Worm (Caenorhabditis elegans) whole organism, dauer: ENCODE results near the gene clec-208.

Experiments used
- unc-62 ChIP-seq: sonication (generic microtip); optimal IDR thresholded peaks from 2 replicates; lab custom pipeline; 2017; ENCODE audit warnings: missing biosample characterization, missing genetic modification reagents, missing genetic modification characterization

Gene clec-208

DNA sequence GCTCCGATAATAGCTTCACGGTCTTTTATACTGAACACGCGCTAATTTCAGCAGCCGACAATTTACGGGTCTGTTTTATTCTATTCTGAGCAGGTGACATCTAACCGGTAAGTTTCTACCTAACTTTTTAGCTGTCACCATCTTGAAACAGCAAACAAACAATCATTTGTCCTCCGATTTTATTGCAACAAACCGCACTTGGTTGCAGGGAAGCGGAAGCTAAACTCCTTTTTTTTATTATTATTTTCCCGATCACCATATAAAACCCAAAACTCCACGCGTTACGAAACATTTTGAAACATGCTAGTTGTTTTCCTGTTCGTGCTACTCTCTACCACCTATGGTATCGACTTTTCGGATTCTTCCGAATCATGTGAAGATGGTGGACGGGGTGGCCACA, at the start of gene clec-208:
Gene clec-208 (plus strand): TSS at position 301 of the 400 bp plus-strand sequence.
- TF ChIP-seq unc-62, result no peak

DNA sequence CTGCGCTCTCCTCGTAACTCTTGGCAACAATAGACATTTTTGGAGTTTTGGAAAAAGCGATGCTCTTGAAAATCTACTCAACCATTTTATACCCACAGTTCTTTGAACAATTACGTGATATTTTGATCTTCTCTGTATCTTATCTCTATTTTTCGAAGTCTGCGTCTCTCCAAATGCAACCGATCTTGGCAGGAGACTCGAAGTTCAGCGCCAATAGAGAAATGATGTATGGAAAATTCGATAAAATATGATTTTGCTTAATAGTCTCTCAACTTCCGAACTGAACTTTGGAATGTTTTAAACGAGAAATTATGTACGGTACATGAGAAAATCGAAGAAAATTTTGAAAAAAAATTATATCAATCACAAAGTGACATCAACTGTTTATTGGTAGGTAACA, 47.6 kb upstream of the clec-208 start, which contains the start of gene comt-4:
Gene comt-4 (minus strand): TSS at position 50 of the 400 bp plus-strand sequence.
- no peak for TF ChIP-seq unc-62

DNA sequence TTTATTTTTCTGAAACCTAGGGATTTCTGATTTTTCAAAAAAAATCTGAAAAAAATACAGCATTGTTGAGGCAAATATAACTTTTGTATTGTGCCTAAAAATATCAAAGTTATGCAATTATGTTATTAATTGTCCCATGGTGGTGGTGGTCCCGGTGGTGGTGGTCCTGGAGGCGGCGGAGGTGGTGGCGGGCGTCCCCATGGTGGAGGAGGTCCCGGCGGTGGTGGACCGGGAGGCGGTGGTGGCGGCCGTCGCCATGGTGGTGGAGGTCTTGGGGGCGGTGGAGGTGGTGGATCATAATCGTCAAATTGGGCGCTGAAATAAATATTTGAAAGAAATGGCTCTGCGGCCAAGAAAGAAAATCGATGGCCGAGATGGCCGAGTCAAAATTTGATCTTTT, 47.0 kb upstream of the clec-208 start:
- TF ChIP-seq unc-62, result no peak

DNA sequence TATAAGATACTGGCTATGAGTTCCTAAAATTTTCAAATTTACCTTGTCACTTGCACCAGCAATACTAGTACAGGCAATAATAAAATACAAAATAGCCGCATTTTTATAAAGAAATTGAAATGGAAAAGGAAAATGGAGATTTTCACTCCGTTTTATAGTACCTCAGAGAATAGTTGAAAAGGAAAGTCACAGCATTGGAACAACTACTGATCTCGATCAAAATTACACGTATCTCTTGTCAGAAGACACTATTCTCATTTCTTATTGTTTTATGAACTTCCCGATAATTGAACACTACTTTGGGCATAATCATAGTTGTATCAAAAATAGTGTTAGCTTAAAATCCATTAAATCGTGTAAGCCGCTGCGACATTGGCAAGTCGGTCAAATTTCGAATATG, 46.2 kb upstream of the clec-208 start, which contains the start of gene Y40B10A.11:
Gene Y40B10A.11 (minus strand): TSS at position 101 of the 400 bp plus-strand sequence.
- TF ChIP-seq unc-62, result no peak

DNA sequence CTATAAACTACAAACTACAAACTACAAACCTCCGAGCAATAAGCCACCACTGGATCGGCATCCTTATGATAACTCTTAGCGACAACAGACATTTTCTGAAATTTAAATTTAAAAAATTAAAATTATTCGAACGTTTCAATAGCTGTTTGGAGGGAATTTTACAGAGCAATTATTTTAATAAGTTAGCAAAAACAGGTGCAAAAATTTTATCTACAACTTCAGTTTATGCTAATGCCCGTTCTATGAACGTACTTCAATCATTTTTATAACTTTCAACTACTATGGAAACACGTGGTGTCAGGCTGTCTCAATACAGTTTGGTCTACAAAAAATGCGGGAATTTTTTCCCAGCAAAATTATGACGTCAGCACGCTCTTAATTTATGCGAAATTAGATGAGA, 44.2 kb upstream of the clec-208 start, which contains the start of gene comt-5:
Gene comt-5 (minus strand): TSS at position 101 of the 400 bp plus-strand sequence.
- no peak for TF ChIP-seq unc-62

DNA sequence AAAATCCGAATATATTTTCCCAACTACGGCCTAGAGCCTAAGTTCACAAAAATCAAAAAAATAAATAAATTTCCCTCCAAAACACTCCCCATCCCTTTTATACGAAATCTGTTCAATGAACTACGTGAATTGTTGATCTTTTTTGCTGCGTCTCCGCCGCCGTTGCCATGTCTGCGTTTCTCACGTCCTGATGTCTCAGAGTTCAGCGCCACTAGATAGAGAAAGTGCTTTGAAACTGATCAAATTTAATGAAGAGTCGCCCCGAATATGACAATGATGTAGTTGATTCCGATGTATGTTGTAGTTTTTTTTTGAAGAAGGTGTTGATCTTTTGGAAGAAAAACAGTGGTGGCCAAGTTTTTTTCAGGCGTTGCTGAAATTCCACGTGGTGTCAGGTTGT, 43.5 kb upstream of the clec-208 start:
- no peak for TF ChIP-seq unc-62

DNA sequence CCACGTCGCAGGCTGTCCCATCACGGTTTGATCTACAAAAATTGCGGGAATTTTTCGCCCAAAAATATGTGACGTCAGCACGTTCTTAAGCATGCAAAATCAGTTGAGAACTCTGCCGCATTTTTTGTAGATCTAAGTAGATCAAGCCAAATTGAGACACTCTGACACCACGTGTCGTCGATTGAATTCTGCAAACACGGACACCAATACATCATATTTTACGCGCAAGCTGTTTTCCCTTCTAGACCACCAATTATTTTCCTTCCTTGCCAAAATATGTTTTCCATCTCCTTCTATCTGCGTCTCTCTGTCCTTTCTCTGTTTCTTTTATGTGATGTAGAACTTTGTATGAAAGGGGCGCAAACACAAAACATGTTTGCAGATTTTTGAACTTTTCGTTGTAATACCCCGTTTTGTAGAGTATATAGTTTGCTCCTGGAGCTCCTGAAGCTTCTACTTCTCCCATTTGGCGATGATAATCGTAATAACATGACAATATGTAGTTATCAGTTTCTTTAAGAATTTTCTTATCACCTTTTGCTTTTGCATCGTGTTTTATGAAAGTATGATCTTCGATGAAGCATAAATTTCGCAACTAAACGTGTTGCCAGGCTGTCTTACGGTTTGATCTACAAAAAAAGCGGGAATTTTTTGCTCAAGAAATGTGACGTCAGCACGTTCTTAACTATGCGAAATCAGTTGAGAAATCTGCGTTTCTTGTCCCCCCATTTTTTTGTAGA, 41.8 kb upstream of the clec-208 start:
- TF ChIP-seq unc-62, result no peak

DNA sequence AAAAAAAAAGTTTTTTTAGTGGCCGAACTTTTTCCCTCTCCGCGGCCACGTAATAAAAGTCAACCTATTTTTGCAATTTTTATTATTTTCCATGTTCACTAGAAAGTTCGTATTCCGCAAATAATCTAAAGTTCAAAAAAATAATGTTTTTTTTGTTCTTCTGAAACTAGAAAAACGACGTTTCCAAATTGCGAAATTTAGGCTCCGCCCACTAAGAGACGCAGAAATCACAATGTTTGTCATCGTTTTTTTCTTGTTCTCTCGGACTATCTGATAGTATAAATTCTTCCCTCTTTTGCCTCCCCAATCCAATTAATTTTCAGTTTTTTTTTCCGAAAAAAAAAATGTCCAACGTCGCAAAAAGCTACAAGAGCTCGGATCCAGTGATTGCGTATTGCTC, 40.4 kb upstream of the clec-208 start, which contains the start of gene comt-3:
Gene comt-3 (plus strand): TSS at position 214 of the 400 bp plus-strand sequence.
- no peak for TF ChIP-seq unc-62

DNA sequence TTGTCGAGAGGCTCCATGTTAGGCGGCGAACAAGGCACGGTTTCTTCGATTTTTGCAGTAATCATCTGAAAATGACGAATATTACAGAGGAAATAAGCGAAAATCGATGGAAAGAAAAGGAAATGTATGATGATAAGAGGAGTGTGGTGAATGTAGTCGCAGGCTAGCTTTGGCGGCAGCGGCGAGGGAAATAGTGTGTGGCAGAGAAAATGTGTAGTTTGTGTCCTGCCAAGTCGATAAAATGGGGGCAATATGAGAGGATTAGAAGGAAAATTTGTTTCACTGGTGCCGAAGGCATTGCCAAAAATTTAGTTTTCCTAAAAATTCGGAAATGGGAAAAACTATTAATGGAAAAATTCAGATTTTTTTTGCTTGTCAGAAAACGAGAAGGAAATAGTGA, 31.0 kb upstream of the clec-208 start, which contains the start of gene nhr-86:
Gene nhr-86 (minus strand): TSS at position 71 of the 400 bp plus-strand sequence.
- no peak for TF ChIP-seq unc-62

DNA sequence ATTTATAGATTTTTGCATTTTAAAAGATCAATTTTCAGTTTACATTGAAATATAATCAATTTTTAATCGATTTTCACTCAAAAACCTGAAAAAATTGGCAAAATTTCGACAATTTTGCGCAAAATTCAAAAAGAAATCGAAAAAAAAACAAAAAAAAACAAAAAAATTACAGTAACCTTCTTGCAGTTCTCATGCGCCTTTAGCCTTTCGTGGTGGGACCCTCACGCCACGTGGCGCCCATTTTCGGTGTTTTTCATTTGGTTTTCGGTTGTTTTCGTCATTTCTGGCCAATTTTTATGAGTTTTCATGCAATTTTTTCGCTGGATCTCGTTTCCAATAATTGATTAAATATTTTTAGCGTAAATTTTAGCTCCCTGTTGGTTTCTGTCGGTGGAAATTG, 30.3 kb upstream of the clec-208 start:
- TF ChIP-seq unc-62, result no peak

DNA sequence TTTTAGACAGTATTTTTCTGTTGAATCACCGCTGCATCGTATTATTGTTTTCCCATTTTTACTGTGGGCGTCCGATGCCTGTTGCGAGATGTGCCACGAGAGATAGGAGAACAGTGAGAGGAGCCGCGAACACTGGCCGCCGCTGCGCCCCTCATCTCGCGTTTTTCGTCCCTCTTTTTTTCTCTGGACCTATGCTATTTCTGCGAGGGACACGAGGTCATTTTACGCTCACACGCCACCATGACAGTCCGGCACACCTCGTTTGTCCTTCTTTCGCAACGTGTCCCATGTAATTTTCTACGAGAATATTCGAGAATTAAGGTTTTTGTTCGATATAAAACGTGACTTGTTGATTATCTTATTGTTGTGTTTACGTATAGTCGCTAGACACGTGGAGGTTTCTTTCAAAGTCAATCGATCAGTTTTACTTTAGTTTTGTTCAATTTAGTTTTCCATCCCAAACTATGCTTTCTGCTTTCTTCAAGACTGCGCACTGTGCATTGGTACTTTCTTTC, 29.7 kb upstream of the clec-208 start, which contains the start of gene lbp-9:
Gene lbp-9 (plus strand): TSS at position 465 of the 515 bp plus-strand sequence.
- no peak for TF ChIP-seq unc-62

DNA sequence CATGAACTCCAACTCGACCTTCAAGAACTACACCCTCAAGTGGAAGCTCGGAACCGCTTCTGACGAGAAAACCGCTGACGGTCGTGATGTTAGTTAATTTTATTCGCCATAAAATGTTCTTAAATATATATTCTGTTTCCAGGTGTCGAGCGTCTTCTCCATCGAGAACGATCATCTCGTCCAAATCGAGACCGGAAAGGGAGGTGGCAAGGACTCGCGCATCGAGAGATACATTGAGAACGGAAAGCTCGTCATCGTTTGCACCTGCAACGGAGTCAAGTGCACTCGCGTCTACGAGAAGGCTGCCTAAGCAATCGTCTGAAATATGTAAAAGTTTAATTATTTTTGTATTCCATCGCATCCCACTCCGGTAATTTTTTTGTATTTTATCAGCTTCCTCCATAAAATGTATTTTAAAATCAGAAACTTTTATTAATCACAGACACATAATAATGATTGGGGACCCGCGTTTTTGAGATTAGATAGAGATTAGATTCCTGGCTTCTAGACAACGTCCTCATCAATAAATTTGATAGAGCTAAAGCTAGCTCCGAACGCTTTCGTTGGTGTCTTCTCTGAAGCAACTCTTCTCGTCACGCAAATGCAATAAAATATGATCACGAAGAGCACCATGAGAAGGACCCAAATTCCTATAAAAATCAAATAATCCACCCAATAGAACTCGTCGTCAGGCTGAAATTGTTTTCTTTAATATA, 28.9 kb upstream of the clec-208 start:
- no peak for TF ChIP-seq unc-62

DNA sequence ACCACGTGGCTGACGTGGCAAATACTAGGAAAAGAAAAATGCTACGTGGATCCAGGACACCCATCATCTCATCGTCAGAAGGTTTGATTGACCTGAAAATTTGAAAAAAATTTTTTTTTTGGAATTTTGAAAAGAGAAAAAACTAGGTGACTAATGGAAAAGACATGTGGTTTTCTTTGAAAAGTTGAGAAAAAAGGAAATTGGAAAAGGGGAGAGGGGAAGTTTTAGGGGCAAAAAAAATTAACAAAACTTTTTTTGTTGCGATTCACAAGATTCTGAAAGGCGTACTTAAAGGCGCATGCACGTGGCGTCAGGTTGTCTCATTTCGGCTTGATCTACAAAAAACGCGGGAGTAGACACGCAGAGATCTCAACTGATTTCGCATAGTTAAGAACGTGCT, 24.9 kb upstream of the clec-208 start, which contains the start of gene Y40B10A.9:
Gene Y40B10A.9 (minus strand): TSS at position 101 of the 400 bp plus-strand sequence.
- TF ChIP-seq unc-62, result no peak

DNA sequence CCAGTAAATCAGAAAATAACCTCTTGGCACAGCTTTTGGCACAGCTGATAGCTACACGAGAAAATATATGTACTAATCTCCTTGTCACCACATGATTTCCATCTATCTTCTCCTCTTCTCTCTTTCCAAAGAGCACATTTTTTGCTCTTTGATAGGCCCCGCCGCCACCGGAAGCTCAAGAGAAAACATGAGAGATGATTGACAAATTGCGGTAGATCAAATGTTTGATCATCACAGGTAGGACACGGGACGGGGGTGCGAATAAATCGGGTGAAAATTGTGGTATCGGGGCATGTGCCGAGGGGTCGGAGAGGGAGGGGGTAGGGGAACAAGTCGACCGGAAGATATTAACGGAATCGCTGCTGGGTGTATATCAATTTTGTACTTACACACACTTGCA, 21.7 kb upstream of the clec-208 start:
- TF ChIP-seq unc-62, result no peak

DNA sequence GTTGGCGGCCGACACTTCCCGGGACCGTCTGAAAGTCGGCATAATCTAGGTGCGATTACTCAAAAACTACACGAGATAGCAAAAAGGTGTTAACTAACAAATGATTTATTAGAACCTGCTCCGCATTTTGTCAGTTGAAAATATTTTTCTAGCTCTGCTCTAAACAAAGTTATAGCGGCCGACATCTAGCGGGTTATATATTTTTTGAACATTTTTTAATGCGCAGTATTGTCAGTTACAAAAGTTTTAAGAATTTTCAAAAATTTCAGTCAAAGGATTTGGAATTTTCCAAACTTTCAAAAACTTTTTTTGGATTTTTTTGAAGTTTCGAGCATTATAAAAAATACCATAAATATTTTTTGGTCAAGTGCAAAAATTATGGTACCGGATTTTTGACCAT, 16.5 kb upstream of the clec-208 start:
- TF ChIP-seq unc-62, result no peak

DNA sequence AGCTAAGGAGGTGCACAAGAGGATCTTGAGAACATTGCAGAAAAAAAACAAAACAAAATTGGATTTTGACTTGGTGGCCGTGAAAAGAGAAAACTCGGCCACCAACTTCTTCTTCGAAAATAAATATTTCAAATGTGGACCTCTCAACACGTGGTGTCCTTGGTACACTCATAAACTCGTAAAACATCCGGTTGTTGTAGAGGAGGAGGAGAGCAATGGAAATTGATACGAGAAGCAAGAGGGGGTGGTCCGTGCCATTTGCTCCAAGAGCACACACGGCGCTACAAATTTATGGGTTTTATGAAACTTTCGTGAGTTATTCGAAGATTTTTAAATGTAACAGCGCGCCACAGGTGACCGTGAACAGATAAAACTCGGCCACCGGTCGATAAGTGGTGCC, 15.9 kb upstream of the clec-208 start:
- no peak for TF ChIP-seq unc-62

DNA sequence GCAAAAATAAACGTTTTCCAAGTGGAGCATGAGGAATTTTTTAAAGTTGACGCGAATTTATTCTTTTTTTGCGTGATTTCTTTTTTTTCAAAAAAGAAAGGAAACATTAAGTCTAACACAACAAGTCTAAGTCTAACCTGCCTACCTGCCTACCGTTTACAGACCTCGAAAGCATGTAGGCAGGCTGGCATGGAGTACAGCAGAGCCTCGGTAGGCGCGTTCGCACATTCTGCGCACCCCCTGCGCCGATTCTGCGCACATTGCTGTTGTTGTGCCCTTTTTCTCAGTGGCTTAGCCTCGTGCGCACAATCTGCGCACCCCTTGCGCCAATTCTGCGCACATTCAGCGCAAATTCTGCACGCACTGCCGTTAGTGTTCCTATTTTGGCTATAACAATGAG, 13.9 kb upstream of the clec-208 start:
- TF ChIP-seq unc-62, result no peak
